Worm (Caenorhabditis elegans): Measurements from ENCODE around the gene F54C9.7.
A peak's percentile ranks its signal among the peaks of the same experiment; 100 is the strongest.

Gene F54C9.7

ce11 chrII:8568234-8568969 lies 4.7 kb upstream of the F54C9.7 start:
- no peak for TF ChIP-seq snpc-1.2 (GFP tag; IDR thresholded peaks at IDR 0.05)
- TF ChIP-seq T20F7.1 (GFP tag; optimal IDR thresholded peaks at IDR 0.05), result no peak
- no peak for TF ChIP-seq egl-27 (tag; optimal IDR thresholded peaks at IDR 0.05)
- TF ChIP-seq zfp-2 (tag; optimal IDR thresholded peaks at IDR 0.05), result no peak
- peak; percentile 53; the same call in 1 of the 2 replicates for TF ChIP-seq T26A8.4 (GFP tag; IDR thresholded peaks at IDR 0.05)
- no peak for TF ChIP-seq sdz-12 (GFP tag; optimal IDR thresholded peaks at IDR 0.05)
- no peak for TF ChIP-seq spr-3 (GFP tag; optimal IDR thresholded peaks at IDR 0.05)
- TF ChIP-seq hmg-1.1 (GFP tag; IDR thresholded peaks at IDR 0.05), result no peak
- TF ChIP-seq unc-130 (GFP tag; optimal IDR thresholded peaks at IDR 0.05), result no peak
- TF ChIP-seq nhr-102 (tag; optimal IDR thresholded peaks at IDR 0.05), result no peak
- TF ChIP-seq ama-1 (optimal IDR thresholded peaks at IDR 0.05), result no peak
- TF ChIP-seq ces-1 (GFP tag; optimal IDR thresholded peaks at IDR 0.05), result no peak
- peak; percentile 63 for TF ChIP-seq set-16 (GFP tag; IDR thresholded peaks at IDR 0.05)
- TF ChIP-seq nhr-76 (tag; optimal IDR thresholded peaks at IDR 0.05), result no peak
- no peak for TF ChIP-seq snpc-4 (tag; optimal IDR thresholded peaks at IDR 0.05)
- 0 out of 2 replicates have a peak, but pooled peaks have one; percentile 19 for TF ChIP-seq saeg-2 (GFP tag; IDR thresholded peaks at IDR 0.05)
- no peak for TF ChIP-seq jun-1 (tag; optimal IDR thresholded peaks at IDR 0.05)
- TF ChIP-seq egl-43 (GFP tag; IDR thresholded peaks at IDR 0.05), result 0 out of 2 replicates have a peak, but pooled peaks have one; percentile 69
- TF ChIP-seq unc-62 (GFP tag; optimal IDR thresholded peaks at IDR 0.05 in 1 of 2), result peak in 1 of 2 experiments; percentile 69
- TF ChIP-seq unc-62 (tag; optimal IDR thresholded peaks at IDR 0.05), result no peak
- no peak for TF ChIP-seq tra-1 (GFP tag; IDR thresholded peaks at IDR 0.05)
- no peak for TF ChIP-seq F37D6.2 (tag; optimal IDR thresholded peaks at IDR 0.05)
- TF ChIP-seq daf-8 (GFP tag; IDR thresholded peaks at IDR 0.05), result no peak
- no peak for TF ChIP-seq ztf-11 (tag; optimal IDR thresholded peaks at IDR 0.05)

ce11 chrII:8569038-8569977 lies 3.8 kb upstream of the F54C9.7 start, which contains the start of the genes col-38 and rpl-5:
TSS of gene col-38 (minus strand) at chrII:8569088.
TSS of gene rpl-5 (plus strand) at chrII:8569927.
- peak; percentile 26 to 93 for TF ChIP-seq ZK546.5 (tag; optimal IDR thresholded peaks at IDR 0.05)
- TF ChIP-seq mdt-29 (GFP tag; IDR thresholded peaks at IDR 0.05), result no peak
- no peak for TF ChIP-seq R02D3.7 (tag; optimal IDR thresholded peaks at IDR 0.05)
- TF ChIP-seq ceh-62 (tag; optimal IDR thresholded peaks at IDR 0.05), result no peak
- peak; percentile 93 for TF ChIP-seq nhr-77 (tag; optimal IDR thresholded peaks at IDR 0.05)
- TF ChIP-seq daf-19 (GFP tag; conservative IDR thresholded peaks at IDR 0.05), result 0 out of 2 replicates have a peak, but pooled peaks have one; percentile 51
- peak; percentile 85 for TF ChIP-seq nhr-28 (tag; optimal IDR thresholded peaks at IDR 0.05)
- peak; percentile 49 for TF ChIP-seq F37D6.2 (tag; optimal IDR thresholded peaks at IDR 0.05)
- peak; percentile 79 for TF ChIP-seq hmg-1.1 (GFP tag; IDR thresholded peaks at IDR 0.05)
- TF ChIP-seq jun-1 (tag; optimal IDR thresholded peaks at IDR 0.05), result peak; percentile 0
- peak; percentile 82 for TF ChIP-seq hlh-11 (tag; optimal IDR thresholded peaks at IDR 0.05)
- TF ChIP-seq snpc-1.2 (GFP tag; IDR thresholded peaks at IDR 0.05), result 0 out of 2 replicates have a peak, but pooled peaks have one; percentile 15
- no peak for TF ChIP-seq tag-97 (GFP tag; IDR thresholded peaks at IDR 0.05)
- 0 out of 2 replicates have a peak, but pooled peaks have one; percentile 62 for TF ChIP-seq php-3 (GFP tag; IDR thresholded peaks at IDR 0.05)
- peak; percentile 47 for TF ChIP-seq spr-1 (tag; optimal IDR thresholded peaks at IDR 0.05)
- peak; percentile 92 for TF ChIP-seq mes-2 (tag; optimal IDR thresholded peaks at IDR 0.05; ENCODE audit: poor library complexity, severe bottlenecking)
- TF ChIP-seq ceh-82 (tag; optimal IDR thresholded peaks at IDR 0.05), result no peak
- peak; percentile 66 for TF ChIP-seq nhr-102 (tag; optimal IDR thresholded peaks at IDR 0.05)
- peak; percentile 90 for TF ChIP-seq dve-1 (tag; optimal IDR thresholded peaks at IDR 0.05; ENCODE audit: insufficient read depth)
- TF ChIP-seq rbr-2 (tag; optimal IDR thresholded peaks at IDR 0.05), result peak; percentile 87
- TF ChIP-seq zfp-3 (GFP tag; conservative IDR thresholded peaks at IDR 0.05), result 0 out of 2 replicates have a peak, but pooled peaks have one; percentile 65
- peak; percentile 69 for TF ChIP-seq T26A8.4 (GFP tag; IDR thresholded peaks at IDR 0.05)
- no peak for TF ChIP-seq Y5F2A.4 (GFP tag; optimal IDR thresholded peaks at IDR 0.05)
- peak; percentile 96 for TF ChIP-seq dpl-1 (GFP tag; optimal IDR thresholded peaks at IDR 0.05)
- TF ChIP-seq daf-16 (GFP tag; optimal IDR thresholded peaks at IDR 0.05), result no peak
- peak; percentile 79 for TF ChIP-seq daf-16 (tag; optimal IDR thresholded peaks at IDR 0.05)
- peak; percentile 89 to 98 for TF ChIP-seq lsy-2 (tag; optimal IDR thresholded peaks at IDR 0.05)
- TF ChIP-seq arid-1 (GFP tag; conservative IDR thresholded peaks at IDR 0.05), result peak; percentile 60; the same call in 1 of the 2 replicates
- no peak for TF ChIP-seq zip-11 (GFP tag; IDR thresholded peaks at IDR 0.05)
- TF ChIP-seq daf-8 (GFP tag; IDR thresholded peaks at IDR 0.05), result no peak
